Worm (Caenorhabditis elegans): ENCODE measurements around the gene sra-31.

- no peak for TF ChIP-seq lin-13 (GFP tag; optimal IDR thresholded peaks at IDR 0.05)
- TF ChIP-seq nhr-28 (tag; optimal IDR thresholded peaks at IDR 0.05), result no peak
- TF ChIP-seq rnt-1 (tag; optimal IDR thresholded peaks at IDR 0.05), result no peak
- TF ChIP-seq lin-15B (tag; optimal IDR thresholded peaks at IDR 0.05), result no peak
- no peak for TF ChIP-seq fkh-8 (tag; optimal IDR thresholded peaks at IDR 0.05)
- TF ChIP-seq ceh-8 (GFP tag; optimal IDR thresholded peaks at IDR 0.05), result no peak
- TF ChIP-seq elt-2 (tag; optimal IDR thresholded peaks at IDR 0.05), result no peak
- TF ChIP-seq tbx-2 (tag; optimal IDR thresholded peaks at IDR 0.05), result no peak
- TF ChIP-seq nhr-76 (tag; optimal IDR thresholded peaks at IDR 0.05), result no peak
- TF ChIP-seq C34B4.2 (tag; optimal IDR thresholded peaks at IDR 0.05), result no peak
These were observed 15.9 kb downstream of the sra-31 start for ce11 chrII:6562203-6562867.

Data from whole organism, L1 larva.